Worm (Caenorhabditis elegans) whole organism, L1 larva: ENCODE data around the gene F54D10.7.

Source experiments
- ceh-8 ChIP-seq: fragments of 200-800 bp; sonication (Bioruptor generic); optimal IDR thresholded peaks from 2 replicates; lab custom pipeline; 2018; ENCODE audit warnings: mild to moderate bottlenecking, missing genetic modification characterization, moderate library complexity, missing compliant biosample characterization
- ceh-82 ChIP-seq, 3 experiments: fragments of 150-350 bp in 1 of 3; sonication (generic microtip) in 2 of 3; optimal IDR thresholded peaks; 2 replicates each; lab custom pipeline; 2014 to 2017; ENCODE audit warnings: missing biosample characterization in 3 of 3, missing genetic modification characterization in 3 of 3
- fos-1 ChIP-seq: fragments of 150-350 bp; optimal IDR thresholded peaks from 2 replicates; lab custom pipeline; 2014; ENCODE audit warnings: missing biosample characterization, missing genetic modification characterization
- lin-39 ChIP-seq: fragments of 150-350 bp; optimal IDR thresholded peaks from 2 replicates; lab custom pipeline; 2014; ENCODE audit warnings: missing biosample characterization, missing genetic modification reagents, missing genetic modification characterization
- nhr-237 ChIP-seq: fragments of 150-350 bp; optimal IDR thresholded peaks from 2 replicates; lab custom pipeline; 2014; ENCODE audit warnings: missing biosample characterization, missing genetic modification characterization
- xbp-1 ChIP-seq: sonication (generic microtip); optimal IDR thresholded peaks from 2 replicates; lab custom pipeline; 2016; ENCODE audit warnings: missing genetic modification characterization, missing compliant biosample characterization
- ztf-11 ChIP-seq, 2 experiments: sonication (generic microtip); optimal IDR thresholded peaks; 2 replicates each; lab custom pipeline; 2016 to 2017; ENCODE audit warnings: missing genetic modification characterization in 2 of 2, missing biosample characterization in 1 of 2, missing compliant biosample characterization in 1 of 2

ce11 chrII:3829623-3830022 lies 8.5 kb upstream of the F54D10.7 start:
- no peak for TF ChIP-seq ceh-8 (GFP tag; lab: Kevin White, UChicago)
- TF ChIP-seq ceh-82 (tag; optimal IDR thresholded peaks at IDR 0.05; lab: Kevin White, UChicago): no peak
- no peak for TF ChIP-seq ztf-11 (tag; optimal IDR thresholded peaks at IDR 0.05; lab: Kevin White, UChicago)
- TF ChIP-seq nhr-237 (tag; lab: Kevin White, UChicago): no peak
- no peak for TF ChIP-seq lin-39 (tag; lab: Kevin White, UChicago)
- no peak for TF ChIP-seq xbp-1 (tag; lab: Kevin White, UChicago)
- no peak for TF ChIP-seq fos-1 (tag; lab: Kevin White, UChicago)
